Fruit fly (Drosophila melanogaster): ENCODE data around the gene Gba1a.

Gene Gba1a

DNA sequence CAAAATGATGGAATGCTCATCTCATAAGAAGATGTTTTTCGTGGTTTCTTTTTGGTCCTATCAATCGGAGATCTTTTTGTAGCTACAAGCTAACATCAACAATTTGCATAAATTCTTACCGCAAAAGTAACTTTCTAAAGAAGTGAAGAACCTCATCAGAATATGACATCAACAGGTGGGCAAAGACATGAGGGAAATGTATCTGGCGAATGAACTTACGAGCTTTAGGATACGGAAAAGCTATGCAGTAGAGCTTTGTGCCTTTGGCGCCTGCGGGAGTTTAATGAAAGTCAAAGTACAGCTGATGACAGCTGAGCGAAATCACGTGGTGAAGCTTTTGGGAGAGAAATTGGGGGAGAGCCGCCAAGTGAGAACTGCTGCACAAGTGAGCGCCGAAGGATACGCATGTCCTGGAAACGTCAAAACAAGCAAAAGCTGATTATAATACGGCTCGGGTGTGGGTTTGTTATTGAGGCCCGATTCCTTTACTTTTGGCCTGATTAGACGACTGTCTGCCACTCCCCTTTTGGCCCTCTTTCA is 33.7 kb upstream of the Gba1a start:
- TF ChIP-seq CG32532 (GFP tag; IDR thresholded peaks at IDR 0.05) (peak; percentile 10; the same call in 1 of the 2 replicates), CG13123 (GFP tag; optimal IDR thresholded peaks at IDR 0.05) (no peak), Trl (optimal IDR thresholded peaks at IDR 0.05) (peak; percentile 43 to 54), Trl (GFP tag; optimal IDR thresholded peaks at IDR 0.05) (no peak), HmgZ (tag; optimal IDR thresholded peaks at IDR 0.05) (no peak), TFAM (GFP tag; optimal IDR thresholded peaks at IDR 0.05) (no peak), psq (GFP tag; optimal IDR thresholded peaks at IDR 0.05) (no peak), Ets65A (GFP tag) (peak; percentile 86), kay (GFP tag; optimal IDR thresholded peaks at IDR 0.05) (no peak), CG5953 (GFP tag; IDR thresholded peaks at IDR 0.05) (no peak), CG12299 (tag; optimal IDR thresholded peaks at IDR 0.05) (no peak), ewg (GFP tag; optimal IDR thresholded peaks at IDR 0.05) (peak; percentile 73), scrt (GFP tag; optimal IDR thresholded peaks at IDR 0.05) (peak; percentile 93), ind (GFP tag; optimal IDR thresholded peaks at IDR 0.05) (no peak), CG11456 (GFP tag; IDR thresholded peaks at IDR 0.05) (no peak), MTF-1 (GFP tag; optimal IDR thresholded peaks at IDR 0.05; ENCODE audit: borderline replicate concordance) (no peak), crp (GFP tag; optimal IDR thresholded peaks at IDR 0.05) (peak in 1 of 2 experiments; percentile 53), Drgx (GFP tag; IDR thresholded peaks at IDR 0.05) (0 out of 2 replicates have a peak, but pooled peaks have one; percentile 21), twi (tag; optimal IDR thresholded peaks at IDR 0.05) (no peak), CG5180 (GFP tag; optimal IDR thresholded peaks at IDR 0.05) (no peak), CTCF (GFP tag; optimal IDR thresholded peaks at IDR 0.05) (peak; percentile 38)

DNA sequence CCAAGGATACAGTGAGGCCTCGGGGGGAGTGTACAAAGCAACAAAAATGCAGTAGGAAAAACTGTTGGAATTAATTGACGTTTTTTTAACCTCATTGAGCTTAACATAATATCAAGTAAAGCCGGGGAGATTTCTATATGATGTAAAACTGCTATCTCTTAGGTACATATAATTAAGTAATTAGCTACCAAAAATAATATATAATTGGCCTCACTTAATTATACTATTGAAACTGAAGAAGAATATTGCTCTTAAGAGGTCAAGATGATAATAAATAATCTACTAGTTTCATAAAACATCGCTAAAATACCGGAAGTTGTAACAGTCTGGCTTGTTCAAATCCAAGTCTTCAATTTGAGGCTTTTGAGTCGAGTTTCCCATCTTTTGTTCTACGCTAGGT is 33.0 kb upstream of the Gba1a start:
- TF ChIP-seq CG2678 (tag; optimal IDR thresholded peaks at IDR 0.05) (peak; percentile 38), schlank (tag; optimal IDR thresholded peaks at IDR 0.05) (no peak), Mad (GFP tag; optimal IDR thresholded peaks at IDR 0.05) (no peak), gcm2 (GFP tag; optimal IDR thresholded peaks at IDR 0.05) (no peak), Eip74EF (GFP tag; optimal IDR thresholded peaks at IDR 0.05) (no peak), Hmr (GFP tag; optimal IDR thresholded peaks at IDR 0.05) (peak; percentile 10), gsb-n (tag; optimal IDR thresholded peaks at IDR 0.05) (no peak), grau (tag; optimal IDR thresholded peaks at IDR 0.05) (peak; percentile 68), BEAF-32 (GFP tag; optimal IDR thresholded peaks at IDR 0.05) (no peak), Oli (tag; optimal IDR thresholded peaks at IDR 0.05) (no peak), D19B (GFP tag; optimal IDR thresholded peaks at IDR 0.05) (no peak), CG7556 (GFP tag; optimal IDR thresholded peaks at IDR 0.05) (peak; percentile 51), CG13424 (tag; optimal IDR thresholded peaks at IDR 0.05) (peak; percentile 14), CG30403 (GFP tag; optimal IDR thresholded peaks at IDR 0.05) (peak; percentile 26), Meics (GFP tag; optimal IDR thresholded peaks at IDR 0.05) (peak; percentile 33), cwo (GFP tag; optimal IDR thresholded peaks at IDR 0.05) (peak; percentile 23), al (GFP tag; IDR thresholded peaks at IDR 0.05) (no peak), pzg (GFP tag; optimal IDR thresholded peaks at IDR 0.05) (no peak), CG4360 (GFP tag; IDR thresholded peaks at IDR 0.05) (no peak), sens-2 (GFP tag; IDR thresholded peaks at IDR 0.05) (no peak), aop (GFP tag; IDR thresholded peaks at IDR 0.05) (no peak), Med (GFP tag) (no peak), gem (tag; optimal IDR thresholded peaks at IDR 0.05) (peak; percentile 30), ssp (GFP tag; IDR thresholded peaks at IDR 0.05) (no peak), danr (GFP tag; IDR thresholded peaks at IDR 0.05) (no peak), Ssrp (tag; optimal IDR thresholded peaks at IDR 0.05) (no peak), fd3F (GFP tag; optimal IDR thresholded peaks at IDR 0.05) (no peak), CG18599 (GFP tag; optimal IDR thresholded peaks at IDR 0.05) (peak; percentile 27), CG33557 (GFP tag; optimal IDR thresholded peaks at IDR 0.05) (no peak), inv (GFP tag; IDR thresholded peaks at IDR 0.05; ENCODE audit: partially characterized antibody) (no peak)
